Worm (Caenorhabditis elegans) whole organism, L1 larva: ENCODE results near the gene eif-3.D.

Experiments used
- aha-1 ChIP-seq: fragments of 150-350 bp; optimal IDR thresholded peaks from 2 replicates; lab custom pipeline; 2014; ENCODE audit warnings: missing biosample characterization, missing genetic modification characterization
- ces-1 ChIP-seq: fragments of 150-350 bp; optimal IDR thresholded peaks from 2 replicates; lab custom pipeline; 2014; ENCODE audit warnings: missing biosample characterization, missing genetic modification reagents, missing genetic modification characterization
- efl-3 ChIP-seq: fragments of 200-800 bp; sonication (Bioruptor generic); optimal IDR thresholded peaks from 2 replicates; lab custom pipeline; 2018; ENCODE audit warnings: mild to moderate bottlenecking, missing genetic modification characterization, missing compliant biosample characterization
- egl-27 ChIP-seq, 2 experiments: fragments of 150-350 bp in 1 of 2; sonication (generic microtip); optimal IDR thresholded peaks; 3 replicates each; lab custom pipeline; 2017 to 2018; ENCODE audit warnings: missing biosample characterization in 2 of 2, missing genetic modification characterization in 2 of 2, missing genetic modification reagents in 2 of 2
- elt-2 ChIP-seq: sonication (generic microtip); optimal IDR thresholded peaks from 2 replicates; lab custom pipeline; 2016; ENCODE audit warnings: missing genetic modification characterization, mild to moderate bottlenecking, inconsistent platforms, missing compliant biosample characterization, missing genetic modification reagents
- elt-3 ChIP-seq, 6 experiments: fragments of 150-350 bp in 1 of 6; sonication (generic microtip); optimal IDR thresholded peaks; 2 replicates each; lab custom pipeline; 2017 to 2018; ENCODE audit warnings: missing biosample characterization in 6 of 6, missing genetic modification characterization in 6 of 6, inconsistent platforms in 1 of 6
- hlh-4 ChIP-seq: sonication (generic microtip); optimal IDR thresholded peaks from 2 replicates; lab custom pipeline; 2016; ENCODE audit warnings: mild to moderate bottlenecking, missing genetic modification characterization, missing compliant biosample characterization
- lsy-2 ChIP-seq, 2 experiments: fragments of 150-350 bp; optimal IDR thresholded peaks; 2 replicates each; lab custom pipeline; 2014; ENCODE audit warnings: missing biosample characterization in 2 of 2, missing genetic modification characterization in 2 of 2
- mep-1 ChIP-seq: fragments of 150-350 bp; optimal IDR thresholded peaks from 2 replicates; lab custom pipeline; 2014; ENCODE audit warnings: missing biosample characterization, missing genetic modification characterization
- nhr-28 ChIP-seq: fragments of 150-350 bp; optimal IDR thresholded peaks from 2 replicates; lab custom pipeline; 2014; ENCODE audit warnings: missing biosample characterization, missing genetic modification characterization
- sptf-1 ChIP-seq: fragments of 150-350 bp; optimal IDR thresholded peaks from 2 replicates; lab custom pipeline; 2014; ENCODE audit warnings: missing biosample characterization, missing genetic modification characterization
- tlp-1 ChIP-seq: fragments of 150-350 bp; optimal IDR thresholded peaks from 2 replicates; lab custom pipeline; 2014; ENCODE audit warnings: missing biosample characterization, missing genetic modification characterization
- unc-30 ChIP-seq: sonication (generic microtip); optimal IDR thresholded peaks from 2 replicates; lab custom pipeline; 2017; ENCODE audit warnings: missing biosample characterization, missing genetic modification characterization

DNA sequence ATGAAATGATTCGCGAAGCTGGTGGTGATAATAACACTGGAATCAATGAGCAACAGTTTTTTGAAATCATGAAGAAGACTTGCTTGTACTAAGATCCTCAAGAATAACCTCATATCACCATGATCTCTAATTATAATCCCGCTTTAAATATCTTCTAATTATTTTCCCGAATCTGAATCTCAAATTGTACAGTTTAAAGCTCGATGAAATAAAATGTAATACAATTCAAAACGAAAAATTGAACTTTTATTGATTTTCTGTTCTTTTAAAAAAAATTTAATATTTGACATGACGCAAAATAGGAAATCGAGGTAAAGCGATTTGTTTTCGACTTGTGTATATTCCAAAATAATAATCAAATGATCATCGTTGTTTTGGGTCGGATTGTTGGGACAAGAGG lies 3.5 kb upstream of the eif-3.D start:
- TF ChIP-seq elt-2 (tag; lab: Kevin White, UChicago) (no peak), lsy-2 (tag; optimal IDR thresholded peaks at IDR 0.05; lab: Kevin White, UChicago) (no peak), egl-27 (tag; optimal IDR thresholded peaks at IDR 0.05; lab: Kevin White, UChicago) (no peak), ces-1 (GFP tag; lab: Kevin White, UChicago) (no peak), sptf-1 (tag; lab: Kevin White, UChicago) (no peak), nhr-28 (tag; lab: Kevin White, UChicago) (no peak), hlh-4 (tag; lab: Kevin White, UChicago) (no peak), unc-30 (no peak), mep-1 (tag; lab: Kevin White, UChicago) (no peak), tlp-1 (no peak), aha-1 (tag; lab: Kevin White, UChicago) (no peak), efl-3 (GFP tag; lab: Kevin White, UChicago) (no peak), elt-3 (tag; optimal IDR thresholded peaks at IDR 0.05; lab: Kevin White, UChicago) (no peak)
